Fruit fly (Drosophila melanogaster) whole organism, prepupa: Measurements from ENCODE around the gene Trs20.

Source experiments
- CG11294 ChIP-seq: fragments of 200-800 bp; sonication (Bioruptor generic); IDR thresholded peaks from 2 replicates; pipeline ENCODE4 v1.3.6; 2022; ENCODE audit warnings: missing biosample characterization, missing genetic modification characterization
- CG32006 ChIP-seq: fragments of 200-800 bp; sonication (Bioruptor generic); optimal IDR thresholded peaks from 3 replicates; lab custom pipeline; 2017; ENCODE audit warnings: missing biosample characterization, mild to moderate bottlenecking, missing genetic modification characterization
- CG34406 ChIP-seq: fragments of 200-800 bp; sonication (Bioruptor generic); optimal IDR thresholded peaks from 3 replicates; lab custom pipeline; 2016; ENCODE audit warnings: missing biosample characterization, missing genetic modification characterization
- CG3919 ChIP-seq: fragments of 200-800 bp; sonication (Bioruptor generic); optimal IDR thresholded peaks from 3 replicates; lab custom pipeline; 2016; ENCODE audit warnings: missing biosample characterization, missing genetic modification characterization
- CG6276 ChIP-seq: fragments of 200-800 bp; sonication (Bioruptor generic); optimal IDR thresholded peaks from 2 replicates; lab custom pipeline; 2017; ENCODE audit warnings: missing biosample characterization, mild to moderate bottlenecking, missing genetic modification characterization
- CG6854 ChIP-seq: fragments of 200-800 bp; sonication (Bioruptor generic); optimal IDR thresholded peaks from 2 replicates; lab custom pipeline; 2017; ENCODE audit warnings: missing biosample characterization, mild to moderate bottlenecking, missing genetic modification characterization
- CG9139 ChIP-seq: fragments of 200-800 bp; sonication (Bioruptor generic); optimal IDR thresholded peaks from 3 replicates; lab custom pipeline; 2017; ENCODE audit warnings: missing biosample characterization, mild to moderate bottlenecking, missing genetic modification characterization
- Eip75B ChIP-seq: fragments of 200-800 bp; sonication (Bioruptor generic); optimal IDR thresholded peaks from 3 replicates; lab custom pipeline; 2016; ENCODE audit warnings: missing biosample characterization, missing genetic modification characterization
- Hr39 ChIP-seq: fragments of 200-800 bp; sonication (Bioruptor generic); optimal IDR thresholded peaks from 2 replicates; lab custom pipeline; 2016; ENCODE audit warnings: missing biosample characterization, missing genetic modification characterization
- Hr4 ChIP-seq: fragments of 200-800 bp; sonication (Bioruptor generic); optimal IDR thresholded peaks from 3 replicates; lab custom pipeline; 2016; ENCODE audit warnings: missing biosample characterization, missing genetic modification characterization
- esn ChIP-seq: fragments of 200-800 bp; sonication (Bioruptor generic); optimal IDR thresholded peaks from 2 replicates; lab custom pipeline; 2016; ENCODE audit warnings: missing biosample characterization, mild to moderate bottlenecking, missing genetic modification characterization, moderate library complexity
- lz ChIP-seq: fragments of 200-800 bp; sonication (Bioruptor generic); optimal IDR thresholded peaks from 3 replicates; lab custom pipeline; 2016; ENCODE audit warnings: missing biosample characterization, missing genetic modification characterization

dm6 chr3L:16087323-16087816 is 44.1 kb downstream of the Trs20 start, which contains the start of gene Tasp1:
- no peak for TF ChIP-seq CG9139 (GFP tag; lab: Kevin White, UChicago)
- no peak for TF ChIP-seq Eip75B (GFP tag; lab: Kevin White, UChicago)
- no peak for TF ChIP-seq CG34406 (GFP tag; lab: Kevin White, UChicago)
- TF ChIP-seq CG3919 = no peak
- no peak; the same call in 1 of the 2 replicates for TF ChIP-seq CG11294
- no peak for TF ChIP-seq CG6276 (GFP tag; lab: Kevin White, UChicago)
- TF ChIP-seq esn (GFP tag; lab: Kevin White, UChicago) = peak; percentile 55
- TF ChIP-seq Hr39 (GFP tag; lab: Kevin White, UChicago) = no peak
- TF ChIP-seq Hr4 (GFP tag; lab: Kevin White, UChicago) = no peak
- no peak for TF ChIP-seq CG32006
- TF ChIP-seq lz (GFP tag; lab: Kevin White, UChicago) = no peak
- TF ChIP-seq CG6854 = no peak
